Worm (Caenorhabditis elegans) whole organism, L3 larva: Measurements from ENCODE around the gene eak-3.

Experiments used
- R02D3.7 ChIP-seq: fragments of 150-350 bp; optimal IDR thresholded peaks from 2 replicates; lab custom pipeline; 2014; ENCODE audit warnings: missing biosample characterization, missing genetic modification characterization
- ZK546.5 ChIP-seq: sonication (generic microtip); optimal IDR thresholded peaks from 2 replicates; lab custom pipeline; 2017; ENCODE audit warnings: missing biosample characterization, missing genetic modification characterization
- ama-1 ChIP-seq: fragments of 150-350 bp; optimal IDR thresholded peaks from 2 replicates; lab custom pipeline; 2018
- ceh-28 ChIP-seq: fragments of 150-350 bp; optimal IDR thresholded peaks from 2 replicates; lab custom pipeline; 2014; ENCODE audit warnings: missing biosample characterization, missing genetic modification reagents, missing genetic modification characterization
- ceh-82 ChIP-seq: fragments of 150-350 bp; optimal IDR thresholded peaks from 2 replicates; lab custom pipeline; 2014; ENCODE audit warnings: missing biosample characterization, missing genetic modification characterization
- ceh-9 ChIP-seq: sonication (generic microtip); optimal IDR thresholded peaks from 2 replicates; lab custom pipeline; 2018; ENCODE audit warnings: missing biosample characterization, missing genetic modification characterization
- egl-5 ChIP-seq: fragments of 150-350 bp; optimal IDR thresholded peaks from 2 replicates; lab custom pipeline; 2017; ENCODE audit warnings: missing biosample characterization, missing genetic modification reagents, missing genetic modification characterization, inconsistent platforms
- elt-2 ChIP-seq: sonication (generic microtip); optimal IDR thresholded peaks from 2 replicates; lab custom pipeline; 2016; ENCODE audit warnings: missing genetic modification reagents, mild to moderate bottlenecking, missing genetic modification characterization, missing compliant biosample characterization
- fkh-10 ChIP-seq: sonication (generic microtip); optimal IDR thresholded peaks from 2 replicates; lab custom pipeline; 2017; ENCODE audit warnings: missing biosample characterization, missing genetic modification reagents, missing genetic modification characterization
- fkh-2 ChIP-seq: fragments of 150-350 bp; optimal IDR thresholded peaks from 2 replicates; lab custom pipeline; 2014; ENCODE audit warnings: missing biosample characterization, missing genetic modification reagents, missing genetic modification characterization
- hmg-11 ChIP-seq: sonication (generic microtip); optimal IDR thresholded peaks from 2 replicates; lab custom pipeline; 2016; ENCODE audit warnings: missing genetic modification characterization, missing compliant biosample characterization
- lin-15B ChIP-seq: fragments of 150-350 bp; optimal IDR thresholded peaks from 2 replicates; lab custom pipeline; 2014; ENCODE audit warnings: missing biosample characterization, missing genetic modification characterization
- lin-39 ChIP-seq: fragments of 150-350 bp; optimal IDR thresholded peaks from 2 replicates; lab custom pipeline; 2018; ENCODE audit warnings: missing biosample characterization, missing genetic modification reagents, missing genetic modification characterization
- lsy-12 ChIP-seq: sonication (generic microtip); optimal IDR thresholded peaks from 2 replicates; lab custom pipeline; 2016; ENCODE audit warnings: mild to moderate bottlenecking, missing genetic modification characterization, missing compliant biosample characterization
- nfya-1 ChIP-seq: sonication (generic microtip); optimal IDR thresholded peaks from 2 replicates; lab custom pipeline; 2017; ENCODE audit warnings: missing genetic modification characterization, mild to moderate bottlenecking, missing compliant biosample characterization, antibody characterized with exemption, moderate library complexity; ENCODE audit not compliant: insufficient read depth
- nhr-11 ChIP-seq: fragments of 150-350 bp; optimal IDR thresholded peaks from 2 replicates; lab custom pipeline; 2014; ENCODE audit warnings: missing biosample characterization, missing genetic modification characterization
- nhr-67 ChIP-seq: fragments of 150-350 bp; optimal IDR thresholded peaks from 2 replicates; lab custom pipeline; 2014; ENCODE audit warnings: missing biosample characterization, missing genetic modification characterization
- pha-4 ChIP-seq: fragments of 150-350 bp; optimal IDR thresholded peaks from 2 replicates; lab custom pipeline; 2014; ENCODE audit warnings: missing biosample characterization, missing genetic modification reagents, missing genetic modification characterization
- ztf-4 ChIP-seq: fragments of 150-350 bp; optimal IDR thresholded peaks from 2 replicates; lab custom pipeline; 2014; ENCODE audit warnings: missing biosample characterization, missing genetic modification characterization

Gene eak-3

DNA sequence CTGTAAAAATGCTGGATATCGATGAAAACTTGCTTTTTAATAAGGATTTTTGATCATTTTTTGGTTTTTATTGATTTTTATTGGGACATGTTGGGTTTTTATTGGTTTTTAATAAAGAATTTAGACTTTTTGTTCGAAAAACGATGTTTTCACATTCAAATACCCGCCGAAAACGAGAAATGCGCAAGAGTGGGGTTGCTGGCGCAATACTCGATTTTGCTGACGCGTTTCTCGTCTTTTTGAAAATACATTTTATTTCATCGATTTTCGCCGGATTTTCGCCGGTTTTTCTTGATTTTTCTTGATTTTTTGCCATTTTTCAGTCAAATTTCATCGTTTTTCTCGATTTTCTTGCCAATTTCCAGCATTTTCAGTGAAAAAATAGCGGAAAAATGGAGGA is 33.6 kb downstream of the eak-3 start, which contains the start of gene smr-1 (continued):
- TF ChIP-seq ceh-82 (tag; lab: Kevin White, UChicago) (peak; percentile 67), pha-4 (peak; percentile 91), lsy-12 (tag; lab: Kevin White, UChicago) (peak; percentile 77), egl-5 (tag; lab: Kevin White, UChicago) (peak; percentile 28), ama-1 (lab: Kevin White, UChicago) (peak; percentile 26), ztf-4 (tag; lab: Kevin White, UChicago) (no peak)

DNA sequence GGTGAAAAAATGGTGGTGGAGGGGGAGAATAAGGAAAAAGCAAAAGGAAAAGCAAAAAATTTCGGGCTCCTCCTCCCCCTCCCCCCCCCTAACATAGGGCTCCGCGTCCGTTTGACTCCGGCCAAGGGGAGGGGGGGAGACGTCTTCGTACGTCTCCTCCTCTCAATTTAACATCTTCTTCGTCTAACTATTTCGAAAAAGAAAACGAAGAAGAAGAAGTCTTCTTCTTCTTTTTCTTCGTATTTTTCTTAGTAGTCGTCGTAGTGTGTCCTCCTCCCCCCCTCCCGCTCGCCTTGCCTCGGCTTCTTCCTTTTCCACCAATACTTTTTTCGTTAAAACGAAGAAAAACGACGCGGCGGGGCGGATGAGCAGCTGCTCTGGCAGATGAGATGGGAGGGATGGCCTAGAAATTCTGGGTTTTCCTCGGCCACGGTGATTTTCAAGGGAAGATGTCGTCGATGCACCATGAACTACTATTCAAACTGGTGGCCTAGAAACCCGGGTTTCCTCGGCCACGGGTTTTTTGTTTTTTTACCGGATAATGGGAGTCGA is 39.5 kb downstream of the eak-3 start:
- TF ChIP-seq R02D3.7 (tag; lab: Kevin White, UChicago), result no peak
- TF ChIP-seq lin-39 (tag; lab: Kevin White, UChicago), result peak; percentile 35
- TF ChIP-seq nfya-1, result peak; percentile 38
- TF ChIP-seq hmg-11, result peak; percentile 36
- no peak for TF ChIP-seq lin-15B (tag; lab: Kevin White, UChicago)
- TF ChIP-seq, all 47 proteins: peak for 3

DNA sequence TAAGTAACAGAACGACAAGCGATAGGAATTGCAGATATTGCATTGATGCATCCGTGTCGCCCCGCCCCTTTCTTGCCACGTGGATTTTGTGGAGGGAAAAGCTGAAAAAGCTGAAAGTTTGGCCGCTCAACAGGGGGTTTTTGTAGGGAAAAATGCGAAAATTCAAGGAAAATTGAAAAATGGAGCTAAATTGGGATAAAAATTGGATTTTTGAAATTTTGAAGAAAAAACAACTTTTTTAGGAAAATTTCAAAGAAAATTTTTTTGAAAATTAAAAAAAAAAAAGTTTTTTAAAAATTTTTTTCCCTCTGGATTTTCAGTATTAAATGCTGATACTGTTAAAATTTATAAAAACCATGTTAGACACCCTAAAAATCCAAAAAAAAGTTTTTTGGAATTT is 40.4 kb downstream of the eak-3 start, which contains the start of gene lgc-46:
Gene lgc-46, minus strand, starts transcription at position 101 of the 400 bp plus-strand sequence.
- TF ChIP-seq nhr-67 (tag; lab: Kevin White, UChicago), result no peak
- no peak for TF ChIP-seq nhr-11 (tag; lab: Kevin White, UChicago)
- TF ChIP-seq ceh-9 (tag; lab: Kevin White, UChicago), result no peak
- no peak for TF ChIP-seq elt-2

DNA sequence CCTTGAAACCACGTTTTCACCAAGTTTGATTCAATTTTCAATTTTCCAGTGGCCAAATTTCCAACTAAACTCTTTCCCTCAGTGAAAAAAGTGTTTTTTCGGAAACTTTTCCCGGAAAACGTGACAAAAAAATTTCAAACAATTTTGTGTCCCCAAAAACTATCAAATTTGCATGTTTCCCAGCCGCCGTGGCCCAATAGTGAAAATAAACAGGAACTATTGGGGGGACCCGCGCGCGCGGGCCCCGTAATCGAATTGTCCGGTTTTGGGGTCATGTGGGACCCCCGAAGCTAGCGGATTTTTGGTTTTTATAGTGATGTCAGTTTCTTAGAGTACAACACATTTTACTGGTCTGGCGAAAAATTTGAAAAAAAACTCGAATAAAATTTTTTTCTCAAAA is 44.8 kb downstream of the eak-3 start:
- TF ChIP-seq fkh-10 (no peak), fkh-2 (tag; lab: Kevin White, UChicago) (no peak), ZK546.5 (tag; lab: Kevin White, UChicago) (no peak), nhr-11 (tag; lab: Kevin White, UChicago) (no peak), elt-2 (no peak), pha-4 (no peak)
- TF ChIP-seq, all 47 proteins: peak for 0

DNA sequence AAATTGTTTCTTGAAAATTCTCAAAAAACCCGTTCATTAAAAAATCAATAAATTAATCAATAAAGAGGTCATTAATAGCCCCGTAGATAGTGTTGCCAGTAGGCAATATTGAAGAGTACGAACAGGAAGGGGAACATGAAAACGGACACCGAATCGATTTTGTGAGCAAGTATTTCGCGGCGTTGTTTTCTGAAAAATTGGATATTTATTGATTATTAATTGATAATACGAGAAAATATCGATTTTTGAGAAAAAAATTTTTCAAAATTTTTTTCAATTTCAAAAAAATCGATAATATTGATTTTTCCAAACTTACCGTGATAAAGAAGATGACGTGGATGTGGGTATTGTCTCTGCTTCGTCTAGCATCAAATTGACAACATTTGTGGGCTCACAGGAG is 50.9 kb downstream of the eak-3 start:
- TF ChIP-seq lin-15B (tag; lab: Kevin White, UChicago), result no peak
- peak; percentile 70 for TF ChIP-seq ceh-28
- no peak for TF ChIP-seq fkh-10
- TF ChIP-seq lsy-12 (tag; lab: Kevin White, UChicago), result no peak
